Fruit fly (Drosophila melanogaster): Measurements from ENCODE around the gene CG8132.

CG8132 gene

dm6 chr3R:9399951-9400392 is 1.3 kb upstream of the CG8132 start, which contains the start of gene CG34117 (continued):
- TF ChIP-seq fd85E (GFP tag; optimal IDR thresholded peaks at IDR 0.05) (no peak), CG7368 (GFP tag; optimal IDR thresholded peaks at IDR 0.05) (peak; percentile 66), CG1621 (tag; optimal IDR thresholded peaks at IDR 0.05) (peak; percentile 8), CG3032 (tag; optimal IDR thresholded peaks at IDR 0.05) (peak; percentile 67), Ets96B (tag; optimal IDR thresholded peaks at IDR 0.05) (peak; percentile 71), CG8119 (GFP tag; IDR thresholded peaks at IDR 0.05) (peak; percentile 65; the same call in 2 of the 3 replicates), fkh (GFP tag; optimal IDR thresholded peaks at IDR 0.05) (peak; percentile 40), CG11294 (GFP tag; IDR thresholded peaks at IDR 0.05) (peak; percentile 26; the same call in 1 of the 2 replicates), CG32006 (GFP tag; optimal IDR thresholded peaks at IDR 0.05) (peak; percentile 61), CG9139 (GFP tag; optimal IDR thresholded peaks at IDR 0.05) (no peak), lz (GFP tag; optimal IDR thresholded peaks at IDR 0.05) (peak; percentile 74), fd59A (GFP tag; optimal IDR thresholded peaks at IDR 0.05) (no peak), achi (GFP tag; optimal IDR thresholded peaks at IDR 0.05) (peak; percentile 72), CG6163 (GFP tag; IDR thresholded peaks at IDR 0.05) (peak; percentile 86), Lpt (GFP tag; optimal IDR thresholded peaks at IDR 0.05) (peak; percentile 45), CG34406 (GFP tag; optimal IDR thresholded peaks at IDR 0.05) (peak; percentile 72), CG6792 (GFP tag; optimal IDR thresholded peaks at IDR 0.05) (peak; percentile 74), CG11902 (GFP tag; optimal IDR thresholded peaks at IDR 0.05) (peak; percentile 44), dac (GFP tag; optimal IDR thresholded peaks at IDR 0.05) (no peak), CG15336 (GFP tag; IDR thresholded peaks at IDR 0.05) (peak; percentile 71), CG8632 (GFP tag; optimal IDR thresholded peaks at IDR 0.05) (peak; percentile 76), CG3919 (GFP tag; optimal IDR thresholded peaks at IDR 0.05) (peak; percentile 78), topi (GFP tag; optimal IDR thresholded peaks at IDR 0.05) (peak; percentile 72), dsx (GFP tag; optimal IDR thresholded peaks at IDR 0.05; ENCODE audit: poor library complexity, severe bottlenecking) (peak; percentile 66), cyc (GFP tag; optimal IDR thresholded peaks at IDR 0.05) (peak; percentile 67), OdsH (GFP tag; optimal IDR thresholded peaks at IDR 0.05) (peak; percentile 79), svp (GFP tag) (peak; percentile 90), Blimp-1 (GFP tag; optimal IDR thresholded peaks at IDR 0.05) (peak; percentile 40), CG4318 (GFP tag; optimal IDR thresholded peaks at IDR 0.05) (no peak), Gug (GFP tag; IDR thresholded peaks at IDR 0.05) (peak; percentile 61), CG10631 (GFP tag; optimal IDR thresholded peaks at IDR 0.05) (peak; percentile 75), acj6 (GFP tag; optimal IDR thresholded peaks at IDR 0.05) (peak; percentile 76), Met (GFP tag; optimal IDR thresholded peaks at IDR 0.05) (peak; percentile 79), Sox15 (GFP tag; optimal IDR thresholded peaks at IDR 0.05) (peak; percentile 42)

dm6 chr3R:9404104-9404512 is 2.8 kb downstream of the CG8132 start, which contains the start of the genes CG9356, BBIP1 and CG8135:
Gene CG9356 (minus strand): TSS chr3R:9404269.
Gene BBIP1 (plus strand): TSS chr3R:9404385.
Gene CG8135 (plus strand): TSS chr3R:9404385.
- peak; percentile 28 for TF ChIP-seq CG34406 (GFP tag; optimal IDR thresholded peaks at IDR 0.05)
- TF ChIP-seq CG32006 (GFP tag; optimal IDR thresholded peaks at IDR 0.05) = no peak
- no peak for TF ChIP-seq salr (GFP tag; optimal IDR thresholded peaks at IDR 0.05)
- peak; percentile 74 for TF ChIP-seq acj6 (GFP tag; optimal IDR thresholded peaks at IDR 0.05)
- TF ChIP-seq Eip93F (GFP tag; optimal IDR thresholded peaks at IDR 0.05) = no peak
- peak; percentile 85 for TF ChIP-seq esn (GFP tag; optimal IDR thresholded peaks at IDR 0.05)
- TF ChIP-seq svp (GFP tag) = no peak
- TF ChIP-seq CG1621 (tag; optimal IDR thresholded peaks at IDR 0.05) = no peak
- no peak for TF ChIP-seq Ets96B (tag; optimal IDR thresholded peaks at IDR 0.05)
- peak; percentile 3 for TF ChIP-seq Lpt (GFP tag; optimal IDR thresholded peaks at IDR 0.05)
- TF ChIP-seq Eip75B (GFP tag; optimal IDR thresholded peaks at IDR 0.05) = no peak
- peak; percentile 44 for TF ChIP-seq CG3032 (tag; optimal IDR thresholded peaks at IDR 0.05)
- TF ChIP-seq CG7368 (GFP tag; optimal IDR thresholded peaks at IDR 0.05) = no peak
- TF ChIP-seq CG10631 (GFP tag; optimal IDR thresholded peaks at IDR 0.05) = no peak
- TF ChIP-seq CG10669 (GFP tag; optimal IDR thresholded peaks at IDR 0.05) = no peak
- no peak for TF ChIP-seq vri (GFP tag; optimal IDR thresholded peaks at IDR 0.05)
- TF ChIP-seq Met (GFP tag; optimal IDR thresholded peaks at IDR 0.05) = no peak
- no peak for TF ChIP-seq CG3919 (GFP tag; optimal IDR thresholded peaks at IDR 0.05)
- TF ChIP-seq fd59A (GFP tag; optimal IDR thresholded peaks at IDR 0.05) = no peak
- no peak for TF ChIP-seq net (GFP tag; optimal IDR thresholded peaks at IDR 0.05)
- no peak for TF ChIP-seq dsx (GFP tag; optimal IDR thresholded peaks at IDR 0.05; ENCODE audit: poor library complexity, severe bottlenecking)
- no peak for TF ChIP-seq Blimp-1 (GFP tag; optimal IDR thresholded peaks at IDR 0.05)
- no peak for TF ChIP-seq fd85E (GFP tag; optimal IDR thresholded peaks at IDR 0.05)
- no peak for TF ChIP-seq Ets21C (GFP tag; optimal IDR thresholded peaks at IDR 0.05)
- no peak for TF ChIP-seq pdm3 (GFP tag; optimal IDR thresholded peaks at IDR 0.05)
- no peak for TF ChIP-seq spab (GFP tag; optimal IDR thresholded peaks at IDR 0.05)
- TF ChIP-seq CG9139 (GFP tag; optimal IDR thresholded peaks at IDR 0.05) = no peak
- TF ChIP-seq Sox14 (GFP tag; optimal IDR thresholded peaks at IDR 0.05) = peak; percentile 85
- peak; percentile 61; the same call in 2 of the 3 replicates for TF ChIP-seq CG6163 (GFP tag; IDR thresholded peaks at IDR 0.05)
- TF ChIP-seq CG4318 (GFP tag; optimal IDR thresholded peaks at IDR 0.05) = no peak
- TF ChIP-seq CG15336 (GFP tag; IDR thresholded peaks at IDR 0.05) = peak; percentile 43; the same call in 1 of the 2 replicates
- peak; percentile 68 for TF ChIP-seq topi (GFP tag; optimal IDR thresholded peaks at IDR 0.05)
- TF ChIP-seq fkh (GFP tag; optimal IDR thresholded peaks at IDR 0.05) = no peak
- no peak for TF ChIP-seq achi (GFP tag; optimal IDR thresholded peaks at IDR 0.05)
- no peak for TF ChIP-seq CG6276 (GFP tag; optimal IDR thresholded peaks at IDR 0.05)
- no peak for TF ChIP-seq CG16779 (tag; optimal IDR thresholded peaks at IDR 0.05)
